Worm (Caenorhabditis elegans): Measurements from ENCODE around the gene W02H5.8.
A peak's percentile ranks its signal among the peaks of the same experiment; 100 is the strongest.

W02H5.8 gene

ce11 chrV:2664525-2665053, 12.1 kb upstream of the W02H5.8 start, which contains the start of gene ndx-2 (continued):
- TF ChIP-seq ztf-6 (GFP tag; IDR thresholded peaks at IDR 0.05) (no peak), cebp-1 (GFP tag; IDR thresholded peaks at IDR 0.05) (no peak), cebp-1 (tag; optimal IDR thresholded peaks at IDR 0.05) (peak; percentile 42), dox-1 (GFP tag; IDR thresholded peaks at IDR 0.05) (peak; percentile 78), egrh-3 (GFP tag; IDR thresholded peaks at IDR 0.05) (peak; percentile 24; the same call in 1 of the 2 replicates), lin-26 (GFP tag; IDR thresholded peaks at IDR 0.05) (peak; percentile 98), B0336.3 (GFP tag; IDR thresholded peaks at IDR 0.05) (peak; percentile 55; the same call in 1 of the 2 replicates), mcd-1 (GFP tag; IDR thresholded peaks at IDR 0.05) (peak; percentile 68), mel-28 (tag; optimal IDR thresholded peaks at IDR 0.05; ENCODE audit: borderline replicate concordance) (no peak), lsl-1 (GFP tag; optimal IDR thresholded peaks at IDR 0.05) (peak; percentile 59), atf-7 (tag; optimal IDR thresholded peaks at IDR 0.05) (peak; percentile 8), ztf-28 (GFP tag; IDR thresholded peaks at IDR 0.05) (no peak), aptf-2 (GFP tag; conservative IDR thresholded peaks at IDR 0.05) (no peak), ceh-91 (GFP tag; IDR thresholded peaks at IDR 0.05) (0 out of 2 replicates have a peak, but pooled peaks have one; percentile 13), bed-2 (GFP tag; IDR thresholded peaks at IDR 0.05) (no peak), somi-1 (GFP tag; optimal IDR thresholded peaks at IDR 0.05) (peak; percentile 1), F23B12.7 (tag; optimal IDR thresholded peaks at IDR 0.05; ENCODE audit: insufficient read depth) (peak; percentile 73), lin-54 (GFP tag; optimal IDR thresholded peaks at IDR 0.05) (peak; percentile 58), lsy-27 (tag; optimal IDR thresholded peaks at IDR 0.05; ENCODE audit: borderline replicate concordance, insufficient read depth) (no peak), hrde-1 (tag; optimal IDR thresholded peaks at IDR 0.05; ENCODE audit: borderline replicate concordance) (peak; percentile 3), efl-1 (GFP tag; optimal IDR thresholded peaks at IDR 0.05) (peak; percentile 33), zim-3 (tag; optimal IDR thresholded peaks at IDR 0.05) (no peak), nhr-27 (tag; optimal IDR thresholded peaks at IDR 0.05) (no peak), xnd-1 (tag; optimal IDR thresholded peaks at IDR 0.05) (no peak), lin-40 (tag; optimal IDR thresholded peaks at IDR 0.05) (no peak), ekl-4 (GFP tag; IDR thresholded peaks at IDR 0.05) (peak; percentile 59; the same call in 1 of the 2 replicates), repo-1 (tag; optimal IDR thresholded peaks at IDR 0.05) (no peak), madf-3 (GFP tag; IDR thresholded peaks at IDR 0.05) (peak; percentile 33; the same call in 1 of the 2 replicates), F22D6.2 (tag; optimal IDR thresholded peaks at IDR 0.05) (no peak), die-1 (tag; optimal IDR thresholded peaks at IDR 0.05) (peak; percentile 79), hsf-1 (GFP tag; IDR thresholded peaks at IDR 0.05) (no peak)

DNA sequence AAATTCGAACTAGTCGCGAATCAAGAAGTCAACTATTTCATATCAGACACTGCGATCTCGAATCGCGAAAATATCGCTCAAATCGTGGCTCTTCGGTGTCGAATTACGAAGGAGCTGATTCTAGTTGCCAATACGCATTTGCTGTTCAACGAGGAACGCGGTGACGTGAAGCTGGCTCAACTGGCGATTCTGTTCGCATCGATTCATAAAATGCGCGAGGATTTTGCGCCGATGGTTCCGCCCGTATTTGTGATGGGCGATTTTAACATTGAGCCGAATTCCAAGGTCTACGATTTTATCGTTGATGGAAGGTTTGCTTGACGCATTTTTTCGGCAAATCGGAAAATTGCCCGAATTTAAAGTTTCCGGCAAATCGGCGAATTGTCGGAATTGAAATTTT, 8.0 kb upstream of the W02H5.8 start:
- TF ChIP-seq tbx-9 (tag; optimal IDR thresholded peaks at IDR 0.05; ENCODE audit: borderline replicate concordance): no peak
- no peak for TF ChIP-seq zim-3 (tag; optimal IDR thresholded peaks at IDR 0.05)
- TF ChIP-seq F49E8.2 (tag; optimal IDR thresholded peaks at IDR 0.05; ENCODE audit: insufficient read depth): no peak
- TF ChIP-seq ceh-58 (GFP tag; IDR thresholded peaks at IDR 0.05): no peak
- TF ChIP-seq nhr-179 (tag; optimal IDR thresholded peaks at IDR 0.05): no peak
- no peak for TF ChIP-seq pha-4 (tag; optimal IDR thresholded peaks at IDR 0.05)
- no peak for TF ChIP-seq Y53F4B.3 (GFP tag; IDR thresholded peaks at IDR 0.05)
- no peak for TF ChIP-seq K12H6.12 (tag; optimal IDR thresholded peaks at IDR 0.05)
- no peak for TF ChIP-seq rcor-1 (GFP tag; IDR thresholded peaks at IDR 0.05)
- TF ChIP-seq gei-17 (GFP tag; optimal IDR thresholded peaks at IDR 0.05): no peak
- TF ChIP-seq fkh-3 (tag; optimal IDR thresholded peaks at IDR 0.05): no peak
- TF ChIP-seq D2030.7 (GFP tag; IDR thresholded peaks at IDR 0.05): no peak
- TF ChIP-seq zfh-2 (GFP tag; conservative IDR thresholded peaks at IDR 0.05): no peak
